Worm (Caenorhabditis elegans): ENCODE data around the gene F10E9.10.

Gene F10E9.10

ce11 chrIII:8286003-8286402 is 34.1 kb downstream of the F10E9.10 start:
- TF ChIP-seq R02D3.7 (tag; optimal IDR thresholded peaks at IDR 0.05) (no peak), fkh-10 (GFP tag; optimal IDR thresholded peaks at IDR 0.05) (peak; percentile 54)

DNA sequence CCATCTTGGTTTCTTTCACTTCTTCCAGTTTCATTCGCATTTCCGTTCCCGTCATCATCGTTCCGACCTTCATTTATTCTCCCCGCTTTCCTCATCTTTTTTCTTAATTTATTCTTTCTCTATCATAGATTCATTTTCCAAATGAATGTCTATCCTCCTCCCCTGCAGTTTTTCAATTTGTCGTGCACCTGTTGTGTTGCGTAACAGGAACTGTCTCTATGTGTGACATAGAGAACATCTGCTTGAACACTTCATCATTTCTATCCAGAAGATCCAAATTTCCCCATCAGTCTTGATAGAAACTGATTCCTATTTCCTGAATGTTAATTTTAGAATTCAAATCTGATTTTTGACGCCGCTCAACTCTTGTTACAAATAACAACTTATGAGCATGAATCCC is 36.6 kb downstream of the F10E9.10 start:
- TF ChIP-seq nhr-76 (tag; optimal IDR thresholded peaks at IDR 0.05) (no peak), unc-130 (GFP tag; optimal IDR thresholded peaks at IDR 0.05) (no peak), hlh-30 (tag; optimal IDR thresholded peaks at IDR 0.05; ENCODE audit: insufficient read depth) (no peak), R02D3.7 (tag; optimal IDR thresholded peaks at IDR 0.05) (no peak), skn-1 (tag; optimal IDR thresholded peaks at IDR 0.05) (no peak), sdz-12 (GFP tag; optimal IDR thresholded peaks at IDR 0.05) (no peak)

DNA sequence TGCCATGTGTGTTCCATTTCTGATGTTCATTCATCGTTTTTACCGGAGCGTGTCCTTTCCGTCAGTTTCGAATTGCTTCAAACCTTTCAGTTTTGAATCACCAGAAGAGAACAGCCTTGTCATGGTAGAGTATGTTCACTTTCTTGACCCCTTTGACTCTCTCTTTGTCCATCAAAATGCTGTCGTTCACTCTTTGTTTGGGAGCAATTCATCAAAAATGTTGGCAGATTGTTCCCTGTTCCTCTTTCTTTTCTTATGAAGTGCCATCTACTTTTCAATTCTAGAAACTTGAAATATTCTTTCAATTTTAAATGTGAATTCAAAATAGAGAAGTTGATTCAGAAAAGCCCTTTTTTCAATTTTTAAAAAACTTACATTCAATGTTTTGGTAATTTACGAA is 38.8 kb downstream of the F10E9.10 start:
- TF ChIP-seq ztf-7 (tag; optimal IDR thresholded peaks at IDR 0.05), result no peak
- peak in 1 of 2 experiments; percentile 92 for TF ChIP-seq unc-62 (GFP tag; optimal IDR thresholded peaks at IDR 0.05 in 1 of 2)
- TF ChIP-seq unc-62 (tag; optimal IDR thresholded peaks at IDR 0.05), result no peak

DNA sequence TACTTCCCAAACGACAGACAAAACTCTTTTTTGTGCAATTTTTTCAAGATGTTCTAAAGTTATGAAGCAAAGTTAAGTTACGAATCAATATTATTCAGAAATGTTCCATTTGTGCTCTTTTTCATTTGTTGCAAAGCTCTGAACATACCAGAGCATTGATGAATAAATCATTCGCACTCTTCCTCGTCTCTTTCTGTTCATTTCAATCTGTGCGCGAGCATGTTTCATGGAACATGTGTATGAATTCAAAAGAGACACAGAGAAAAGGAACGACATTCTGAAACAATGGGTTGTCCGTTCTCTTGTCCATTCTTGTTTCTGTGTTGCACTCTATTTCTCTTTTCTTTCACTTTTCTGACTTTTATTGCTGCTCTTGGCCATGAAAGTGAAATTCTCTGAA is 39.7 kb downstream of the F10E9.10 start:
- peak in 1 of 2 experiments; percentile 94 for TF ChIP-seq unc-62 (GFP tag; optimal IDR thresholded peaks at IDR 0.05 in 1 of 2)
- no peak for TF ChIP-seq unc-62 (tag; optimal IDR thresholded peaks at IDR 0.05)
- no peak for TF ChIP-seq nhr-25 (tag; optimal IDR thresholded peaks at IDR 0.05; ENCODE audit: borderline replicate concordance, insufficient read depth)
- no peak for TF ChIP-seq set-16 (GFP tag; IDR thresholded peaks at IDR 0.05)
- peak; percentile 99 for TF ChIP-seq aha-1 (tag)

- TF ChIP-seq spr-1 (tag; optimal IDR thresholded peaks at IDR 0.05), result no peak
- no peak for TF ChIP-seq jun-1 (tag; optimal IDR thresholded peaks at IDR 0.05)
- TF ChIP-seq php-3 (GFP tag; IDR thresholded peaks at IDR 0.05), result no peak
- TF ChIP-seq duxl-1 (tag; optimal IDR thresholded peaks at IDR 0.05; ENCODE audit: poor library complexity), result no peak
- no peak for TF ChIP-seq mxl-3 (GFP tag; optimal IDR thresholded peaks at IDR 0.05)
- no peak for TF ChIP-seq dpl-1 (GFP tag; optimal IDR thresholded peaks at IDR 0.05)
- TF ChIP-seq mdt-29 (GFP tag; IDR thresholded peaks at IDR 0.05), result no peak
- TF ChIP-seq daf-8 (GFP tag; IDR thresholded peaks at IDR 0.05), result no peak
- no peak for TF ChIP-seq hmg-1.1 (GFP tag; IDR thresholded peaks at IDR 0.05)
Measured at ce11 chrIII:8279567-8279966, 40.5 kb downstream of the F10E9.10 start.

DNA sequence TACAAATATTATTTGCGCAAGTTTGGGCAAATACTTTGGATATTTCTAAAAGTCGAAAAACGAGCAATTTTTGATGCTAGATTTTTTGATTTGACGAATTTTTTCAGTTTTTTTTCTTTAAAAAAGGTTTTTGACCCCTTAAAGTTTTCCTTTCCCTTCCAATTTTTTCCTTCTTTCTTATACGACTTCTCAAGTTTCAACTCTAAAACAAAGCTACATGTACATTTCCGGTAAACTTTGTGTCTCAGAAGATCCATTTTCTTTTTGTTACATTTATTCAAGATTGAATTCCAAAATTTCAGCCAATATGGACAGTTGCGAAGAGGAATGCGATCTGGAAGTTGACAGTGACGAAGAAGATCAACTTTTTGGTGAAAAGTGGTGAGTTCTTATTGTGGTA is 41.3 kb downstream of the F10E9.10 start, which contains the start of gene mig-10:
Gene mig-10 (plus strand): TSS at position 301 of the 400 bp plus-strand sequence.
- TF ChIP-seq ZK337.2 (GFP tag; IDR thresholded peaks at IDR 0.05) (no peak), ama-1 (optimal IDR thresholded peaks at IDR 0.05) (no peak), daf-19 (GFP tag; conservative IDR thresholded peaks at IDR 0.05) (no peak), jun-1 (tag; optimal IDR thresholded peaks at IDR 0.05) (no peak), lin-38 (GFP tag; IDR thresholded peaks at IDR 0.05) (no peak), ces-1 (GFP tag; optimal IDR thresholded peaks at IDR 0.05) (no peak), pha-4 (GFP tag; IDR thresholded peaks at IDR 0.05) (no peak), pha-4 (tag; optimal IDR thresholded peaks at IDR 0.05) (no peak), F49E8.2 (tag; optimal IDR thresholded peaks at IDR 0.05; ENCODE audit: borderline replicate concordance) (no peak), aha-1 (tag) (no peak), nhr-111 (GFP tag; optimal IDR thresholded peaks at IDR 0.05) (no peak), lsy-2 (tag; optimal IDR thresholded peaks at IDR 0.05) (no peak), php-3 (GFP tag; IDR thresholded peaks at IDR 0.05) (no peak), mxl-2 (GFP tag; conservative IDR thresholded peaks at IDR 0.05) (no peak), nhr-11 (tag; optimal IDR thresholded peaks at IDR 0.05) (no peak), F26F4.8 (GFP tag; conservative IDR thresholded peaks at IDR 0.05) (no peak), Y48G9A.11 (GFP tag; IDR thresholded peaks at IDR 0.05) (no peak), lin-1 (GFP tag; IDR thresholded peaks at IDR 0.05) (no peak), fos-1 (tag; optimal IDR thresholded peaks at IDR 0.05) (no peak), attf-4 (tag; optimal IDR thresholded peaks at IDR 0.05) (no peak), lin-29 (GFP tag; IDR thresholded peaks at IDR 0.05) (no peak)

Data from whole organism, L4 larva.